Worm (Caenorhabditis elegans) whole organism, L4 larva: ENCODE data around the gene rad-54.B.

Experiments used
- F10B5.3 ChIP-seq: sonication (generic microtip); optimal IDR thresholded peaks from 2 replicates; lab custom pipeline; 2016; ENCODE audit warnings: mild to moderate bottlenecking, missing genetic modification characterization, missing compliant biosample characterization
- F37D6.2 ChIP-seq: sonication (generic microtip); optimal IDR thresholded peaks from 2 replicates; lab custom pipeline; 2016; ENCODE audit warnings: mild to moderate bottlenecking, missing genetic modification characterization, missing compliant biosample characterization
- F44E2.7 ChIP-seq: fragments of 200-800 bp; sonication (Bioruptor generic); IDR thresholded peaks from 2 replicates; pipeline ENCODE4 v2.1.2; 2022; ENCODE audit warnings: missing genetic modification characterization, missing compliant biosample characterization
- T20F7.1 ChIP-seq: fragments of 200-800 bp; sonication (Bioruptor generic); optimal IDR thresholded peaks from 2 replicates; lab custom pipeline; 2018; ENCODE audit warnings: mild to moderate bottlenecking, missing genetic modification characterization, missing compliant biosample characterization
- aly-2 ChIP-seq: sonication (generic microtip); optimal IDR thresholded peaks from 2 replicates; lab custom pipeline; 2018; ENCODE audit warnings: missing biosample characterization, missing genetic modification characterization
- arid-1 ChIP-seq: fragments of 200-800 bp; sonication (Bioruptor generic); conservative IDR thresholded peaks from 2 replicates; pipeline ENCODE4 v1.3.6; 2022; ENCODE audit warnings: missing genetic modification reagents, missing genetic modification characterization, missing compliant biosample characterization
- attf-4 ChIP-seq: sonication (generic microtip); optimal IDR thresholded peaks from 3 replicates; lab custom pipeline; 2017; ENCODE audit warnings: missing biosample characterization, missing genetic modification characterization
- ceh-20 ChIP-seq: fragments of 200-800 bp; sonication (Bioruptor generic); IDR thresholded peaks from 2 replicates; pipeline ENCODE4 v1.3.6; 2022; ENCODE audit warnings: missing genetic modification reagents, missing genetic modification characterization, missing compliant biosample characterization
- ceh-62 ChIP-seq: sonication (generic microtip); optimal IDR thresholded peaks from 2 replicates; lab custom pipeline; 2017; ENCODE audit warnings: missing biosample characterization, missing genetic modification characterization
- daf-16 ChIP-seq, 3 experiments: sonication (generic microtip); optimal IDR thresholded peaks; 2 replicates each; lab custom pipeline; 2016 to 2017; ENCODE audit warnings: missing genetic modification characterization in 3 of 3, missing genetic modification reagents in 3 of 3, mild to moderate bottlenecking in 2 of 3, missing compliant biosample characterization in 2 of 3, missing biosample characterization in 1 of 3, moderate library complexity in 1 of 3
- daf-8 ChIP-seq: fragments of 200-800 bp; sonication (Bioruptor generic); IDR thresholded peaks from 2 replicates; pipeline ENCODE4 v1.3.6; 2022; ENCODE audit warnings: missing genetic modification characterization, missing compliant biosample characterization
- dmd-6 ChIP-seq: fragments of 200-800 bp; sonication (Bioruptor generic); IDR thresholded peaks from 2 replicates; pipeline ENCODE4 v1.3.6; 2022; ENCODE audit warnings: missing genetic modification reagents, missing genetic modification characterization, missing compliant biosample characterization
- dmd-9 ChIP-seq: fragments of 200-800 bp; sonication (Bioruptor generic); IDR thresholded peaks from 2 replicates; pipeline ENCODE4 v1.3.6; 2022; ENCODE audit warnings: missing genetic modification reagents, missing genetic modification characterization, missing compliant biosample characterization
- dve-1 ChIP-seq: sonication (generic microtip); optimal IDR thresholded peaks from 2 replicates; lab custom pipeline; 2017; ENCODE audit warnings: antibody characterized with exemption, mild to moderate bottlenecking, missing genetic modification characterization, missing compliant biosample characterization; ENCODE audit not compliant: insufficient read depth
- fos-1 ChIP-seq: fragments of 150-350 bp; optimal IDR thresholded peaks from 2 replicates; lab custom pipeline; 2014; ENCODE audit warnings: missing biosample characterization, missing genetic modification characterization
- hif-1 ChIP-seq, 2 experiments: sonication (generic microtip); optimal IDR thresholded peaks; 2 replicates each; lab custom pipeline; 2016 to 2017; ENCODE audit warnings: missing compliant biosample characterization in 2 of 2, missing genetic modification characterization in 2 of 2, missing genetic modification reagents in 2 of 2, missing genotype in 2 of 2, mild to moderate bottlenecking in 1 of 2
- hlh-11 ChIP-seq: fragments of 200-800 bp; sonication (Bioruptor generic); optimal IDR thresholded peaks from 2 replicates; lab custom pipeline; 2018; ENCODE audit warnings: mild to moderate bottlenecking, missing genetic modification characterization, missing compliant biosample characterization
- hlh-30 ChIP-seq: sonication (generic microtip); optimal IDR thresholded peaks from 2 replicates; lab custom pipeline; 2017; ENCODE audit warnings: antibody characterized with exemption, mild to moderate bottlenecking, missing genetic modification characterization, missing compliant biosample characterization; ENCODE audit not compliant: insufficient read depth
- hmg-1.1 ChIP-seq: fragments of 200-800 bp; sonication (Bioruptor generic); IDR thresholded peaks from 2 replicates; pipeline ENCODE4 v1.3.6; 2022; ENCODE audit warnings: missing genetic modification reagents, missing genetic modification characterization, missing compliant biosample characterization
- lin-13 ChIP-seq: fragments of 150-350 bp; optimal IDR thresholded peaks from 2 replicates; lab custom pipeline; 2014; ENCODE audit warnings: missing biosample characterization, missing genetic modification reagents, missing genetic modification characterization
- lin-29 ChIP-seq: fragments of 200-800 bp; sonication (Bioruptor generic); IDR thresholded peaks from 2 replicates; pipeline ENCODE4 v1.3.6; 2022; ENCODE audit warnings: missing genetic modification reagents, missing genetic modification characterization, missing compliant biosample characterization
- lsy-2 ChIP-seq, 2 experiments: fragments of 150-350 bp in 1 of 2; sonication (generic microtip) in 1 of 2; optimal IDR thresholded peaks; 2 replicates each; lab custom pipeline; 2014 to 2017; ENCODE audit warnings: missing biosample characterization in 2 of 2, missing genetic modification characterization in 2 of 2
- madf-5 ChIP-seq, 2 experiments: fragments of 200-800 bp; sonication (Bioruptor generic); IDR thresholded peaks; 2 replicates each; pipeline ENCODE4 v1.3.6; 2022; ENCODE audit warnings: missing compliant biosample characterization in 2 of 2, missing genetic modification characterization in 2 of 2
- madf-9 ChIP-seq: fragments of 200-800 bp; sonication (Bioruptor generic); conservative IDR thresholded peaks from 2 replicates; pipeline ENCODE4 v1.3.6; 2022; ENCODE audit warnings: missing genetic modification reagents, missing genetic modification characterization, missing compliant biosample characterization
- mep-1 ChIP-seq: fragments of 150-350 bp; sonication (generic microtip); optimal IDR thresholded peaks from 3 replicates; lab custom pipeline; 2014; ENCODE audit warnings: missing biosample characterization, missing genetic modification characterization
- mes-2 ChIP-seq: sonication (generic microtip); optimal IDR thresholded peaks from 2 replicates; lab custom pipeline; 2016; ENCODE audit warnings: missing genotype, mild to moderate bottlenecking, missing genetic modification characterization, missing compliant biosample characterization; ENCODE audit not compliant: poor library complexity, severe bottlenecking
- mxl-3 ChIP-seq: fragments of 200-800 bp; sonication (Bioruptor generic); optimal IDR thresholded peaks from 2 replicates; lab custom pipeline; 2018; ENCODE audit warnings: mild to moderate bottlenecking, missing genetic modification characterization, missing compliant biosample characterization
- nhr-25 ChIP-seq: sonication (generic microtip); optimal IDR thresholded peaks from 2 replicates; lab custom pipeline; 2017; ENCODE audit warnings: missing genetic modification characterization, mild to moderate bottlenecking, missing compliant biosample characterization, antibody characterized with exemption, moderate library complexity, borderline replicate concordance; ENCODE audit not compliant: insufficient read depth
- nhr-28 ChIP-seq: fragments of 150-350 bp; optimal IDR thresholded peaks from 2 replicates; lab custom pipeline; 2014; ENCODE audit warnings: missing biosample characterization, missing genetic modification characterization
- nhr-42 ChIP-seq: fragments of 200-800 bp; sonication (Bioruptor generic); IDR thresholded peaks from 2 replicates; pipeline ENCODE4 v1.3.6; 2022; ENCODE audit warnings: missing genetic modification characterization, missing compliant biosample characterization
- nhr-6 ChIP-seq: fragments of 150-350 bp; optimal IDR thresholded peaks from 2 replicates; lab custom pipeline; 2014; ENCODE audit warnings: missing biosample characterization, missing genetic modification characterization
- nhr-77 ChIP-seq: fragments of 150-350 bp; optimal IDR thresholded peaks from 2 replicates; lab custom pipeline; 2014; ENCODE audit warnings: missing biosample characterization, missing genetic modification characterization
- pha-4 ChIP-seq, 2 experiments: fragments of 150-350 bp in 1 of 2; fragments of 200-800 bp in 1 of 2; sonication (Bioruptor generic) in 1 of 2; IDR thresholded peaks in 1 of 2; optimal IDR thresholded peaks in 1 of 2; 2 replicates each; pipeline versions ENCODE4 v1.3.6 to Lab custom; 2014 to 2022; ENCODE audit warnings: missing genetic modification characterization in 2 of 2, missing genetic modification reagents in 2 of 2, missing biosample characterization in 1 of 2, missing compliant biosample characterization in 1 of 2
- rbr-2 ChIP-seq: sonication (generic microtip); optimal IDR thresholded peaks from 2 replicates; lab custom pipeline; 2016; ENCODE audit warnings: missing genotype, missing genetic modification characterization, missing compliant biosample characterization
- set-16 ChIP-seq: fragments of 200-800 bp; sonication (Bioruptor generic); IDR thresholded peaks from 2 replicates; pipeline ENCODE4 v1.3.6; 2022; ENCODE audit warnings: missing genetic modification reagents, missing genetic modification characterization, missing compliant biosample characterization
- spr-3 ChIP-seq: fragments of 200-800 bp; sonication (Bioruptor generic); optimal IDR thresholded peaks from 2 replicates; lab custom pipeline; 2018; ENCODE audit warnings: mild to moderate bottlenecking, missing genetic modification characterization, missing compliant biosample characterization
- unc-130 ChIP-seq: sonication (generic microtip); optimal IDR thresholded peaks from 2 replicates; lab custom pipeline; 2016; ENCODE audit warnings: missing genetic modification reagents, missing genetic modification characterization, missing compliant biosample characterization
- unc-39 ChIP-seq: sonication (generic microtip); optimal IDR thresholded peaks from 2 replicates; lab custom pipeline; 2017; ENCODE audit warnings: missing biosample characterization, missing genetic modification characterization
- unc-62 ChIP-seq, 3 experiments: fragments of 150-350 bp in 1 of 3; sonication (generic microtip); optimal IDR thresholded peaks in 2 of 3; peaks in 1 of 3; 1 replicate in 1 of 3; 2 replicates in 2 of 3; lab custom pipeline; 2014 to 2017; ENCODE audit warnings: missing biosample characterization in 3 of 3, missing genetic modification characterization in 3 of 3, missing genetic modification reagents in 3 of 3, missing genotype in 1 of 3
- vab-7 ChIP-seq: fragments of 200-800 bp; sonication (Bioruptor generic); IDR thresholded peaks from 2 replicates; pipeline ENCODE4 v1.3.6; 2022; ENCODE audit warnings: missing genetic modification reagents, missing genetic modification characterization, missing compliant biosample characterization
- zfp-2 ChIP-seq: sonication (generic microtip); optimal IDR thresholded peaks from 2 replicates; lab custom pipeline; 2016; ENCODE audit warnings: mild to moderate bottlenecking, missing genetic modification characterization, missing compliant biosample characterization

rad-54.B gene

ce11 chrIV:16931077-16931476 is 18.8 kb upstream of the rad-54.B start, which contains the start of gene Y116A8C.49:
Y116A8C.49 (minus strand) TSS chrIV:16931177.
- TF ChIP-seq fos-1 (tag; lab: Kevin White, UChicago) (no peak), F37D6.2 (tag; lab: Kevin White, UChicago) (no peak), set-16 (GFP tag; lab: Robert Waterston, UW) (no peak), nhr-6 (tag; lab: Kevin White, UChicago) (no peak), attf-4 (tag; lab: Kevin White, UChicago) (no peak), vab-7 (GFP tag; lab: Robert Waterston, UW) (no peak)
- TF ChIP-seq, all 104 proteins: peak for 0

ce11 chrIV:16936053-16936452 is 13.8 kb upstream of the rad-54.B start:
- TF ChIP-seq unc-62 (GFP tag; optimal IDR thresholded peaks at IDR 0.05 in 1 of 2; lab: Kevin White, UChicago) (peak in 1 of 2 experiments; percentile 13), unc-62 (tag; optimal IDR thresholded peaks at IDR 0.05; lab: Kevin White, UChicago) (no peak), dmd-9 (GFP tag; lab: Robert Waterston, UW) (no peak), set-16 (GFP tag; lab: Robert Waterston, UW) (peak; percentile 94)
- TF ChIP-seq, all 104 proteins: peak for 2

- TF ChIP-seq mxl-3 (no peak), rbr-2 (tag; lab: Kevin White, UChicago) (no peak), unc-39 (tag; lab: Kevin White, UChicago) (no peak), T20F7.1 (no peak), zfp-2 (no peak), daf-8 (GFP tag; lab: Robert Waterston, UW) (no peak), ceh-20 (GFP tag; lab: Robert Waterston, UW) (no peak), F44E2.7 (no peak), daf-16 (GFP tag; optimal IDR thresholded peaks at IDR 0.05; lab: Kevin White, UChicago) (no peak), daf-16 (tag; optimal IDR thresholded peaks at IDR 0.05; lab: Kevin White, UChicago) (no peak)
Measured at ce11 chrIV:16939001-16939400, 10.9 kb upstream of the rad-54.B start, which contains the start of gene Y116A8C.10. Y116A8C.10 (minus strand) TSS chrIV:16939101.

- TF ChIP-seq nhr-25: no peak
- TF ChIP-seq hmg-1.1: peak; percentile 35; the same call in 1 of the 2 replicates
- TF ChIP-seq nhr-6 (tag; lab: Kevin White, UChicago): peak; percentile 11
- TF ChIP-seq mep-1: peak; percentile 44
- no peak for TF ChIP-seq dmd-9 (GFP tag; lab: Robert Waterston, UW)
- peak; percentile 44; the same call in 1 of the 2 replicates for TF ChIP-seq madf-9 (GFP tag; lab: Robert Waterston, UW)
- TF ChIP-seq madf-5 (GFP tag; IDR thresholded peaks at IDR 0.05; lab: Robert Waterston, UW): no peak
- TF ChIP-seq vab-7 (GFP tag; lab: Robert Waterston, UW): 0 out of 2 replicates have a peak, but pooled peaks have one; percentile 32
- TF ChIP-seq lsy-2 (tag; optimal IDR thresholded peaks at IDR 0.05; lab: Kevin White, UChicago): peak in 1 of 2 experiments; percentile 61
- peak; percentile 21 for TF ChIP-seq F10B5.3 (tag; lab: Kevin White, UChicago)
- no peak for TF ChIP-seq attf-4 (tag; lab: Kevin White, UChicago)
- peak; percentile 39; the same call in 1 of the 2 replicates for TF ChIP-seq pha-4 (GFP tag; IDR thresholded peaks at IDR 0.05; lab: Robert Waterston, UW)
- no peak for TF ChIP-seq pha-4 (tag; optimal IDR thresholded peaks at IDR 0.05; lab: Kevin White, UChicago)
- no peak for TF ChIP-seq spr-3 (GFP tag; lab: Kevin White, UChicago)
- no peak for TF ChIP-seq dmd-6
- peak; percentile 62 for TF ChIP-seq hlh-30 (tag; lab: Kevin White, UChicago)
- peak; percentile 57; the same call in 1 of the 2 replicates for TF ChIP-seq nhr-42 (GFP tag; lab: Robert Waterston, UW)
- TF ChIP-seq lin-29: no peak
- no peak for TF ChIP-seq ceh-62
- no peak for TF ChIP-seq nhr-28 (tag; lab: Kevin White, UChicago)
- TF ChIP-seq aly-2 (tag; lab: Kevin White, UChicago): no peak
- peak; percentile 96 for TF ChIP-seq mes-2 (tag; lab: Kevin White, UChicago)
- TF ChIP-seq hlh-11 (tag; lab: Kevin White, UChicago): peak; percentile 32
- peak; percentile 72 for TF ChIP-seq dve-1 (tag; lab: Kevin White, UChicago)
- TF ChIP-seq unc-130 (GFP tag; lab: Kevin White, UChicago): peak; percentile 73
- TF ChIP-seq nhr-77 (tag; lab: Kevin White, UChicago): no peak
- 0 out of 2 replicates have a peak, but pooled peaks have one; percentile 19 for TF ChIP-seq arid-1 (GFP tag; lab: Robert Waterston, UW)
- TF ChIP-seq set-16 (GFP tag; lab: Robert Waterston, UW): no peak
- no peak for TF ChIP-seq ceh-20 (GFP tag; lab: Robert Waterston, UW)
- TF ChIP-seq hif-1 (tag; optimal IDR thresholded peaks at IDR 0.05; lab: Kevin White, UChicago): peak in 1 of 2 experiments; percentile 30
- TF ChIP-seq lin-13 (GFP tag; lab: Kevin White, UChicago): peak; percentile 31
- TF ChIP-seq F37D6.2 (tag; lab: Kevin White, UChicago): peak; percentile 14
Measured at ce11 chrIV:16946746-16947145, 3.1 kb upstream of the rad-54.B start, which contains the start of the genes Y116A8C.9 and arf-6. Y116A8C.9 (minus strand) TSS chrIV:16946800. arf-6 (plus strand) TSS chrIV:16947120.
